Fruit fly (Drosophila melanogaster): ENCODE data around the gene CG31704.

- no peak for TF ChIP-seq kay (GFP tag; optimal IDR thresholded peaks at IDR 0.05)
- TF ChIP-seq bbx (GFP tag; IDR thresholded peaks at IDR 0.05; ENCODE audit: partially characterized antibody) = no peak
- TF ChIP-seq Sin3A (optimal IDR thresholded peaks at IDR 0.05) = no peak
- no peak for TF ChIP-seq slp2 (GFP tag; optimal IDR thresholded peaks at IDR 0.05)
- no peak for TF ChIP-seq sim (GFP tag; IDR thresholded peaks at IDR 0.05)
- TF ChIP-seq en (GFP tag; optimal IDR thresholded peaks at IDR 0.05) = no peak
- TF ChIP-seq jumu (GFP tag; optimal IDR thresholded peaks at IDR 0.05) = no peak
These were observed 3.5 kb upstream of the CG31704 start, which contains the start of gene Sfp33A4 for dm6 chr2L:11836943-11837342.
